Fruit fly (Drosophila melanogaster) whole organism, wandering third instar larva: Measurements from ENCODE around the gene CG31230.

Experiments used
- CrebA ChIP-seq: fragments of 200-800 bp; sonication (Bioruptor generic); optimal IDR thresholded peaks from 2 replicates; lab custom pipeline; 2016; ENCODE audit warnings: missing biosample characterization, mild to moderate bottlenecking, missing genetic modification characterization, borderline replicate concordance
- Dfd ChIP-seq: fragments of >200 bp; optimal IDR thresholded peaks from 2 replicates; lab custom pipeline; 2017; ENCODE audit warnings: missing biosample characterization, missing genetic modification characterization
- Myc ChIP-seq: fragments of >200 bp; optimal IDR thresholded peaks from 2 replicates; lab custom pipeline; 2017
- br ChIP-seq: fragments of 200-800 bp; sonication (Bioruptor generic); optimal IDR thresholded peaks from 2 replicates; lab custom pipeline; 2016; ENCODE audit warnings: missing biosample characterization, missing genetic modification characterization
- fru ChIP-seq: fragments of 200-800 bp; sonication (Bioruptor generic); optimal IDR thresholded peaks from 3 replicates; lab custom pipeline; 2016; ENCODE audit warnings: missing biosample characterization, mild to moderate bottlenecking, missing genetic modification characterization
- psq ChIP-seq: fragments of 200-800 bp; sonication (Bioruptor generic); optimal IDR thresholded peaks from 3 replicates; lab custom pipeline; 2017; ENCODE audit warnings: missing biosample characterization, mild to moderate bottlenecking, missing genetic modification characterization, moderate library complexity
- woc ChIP-seq: sonication (Bioruptor generic); optimal IDR thresholded peaks from 2 replicates; lab custom pipeline; 2016; ENCODE audit warnings: missing biosample characterization, mild to moderate bottlenecking, missing genetic modification characterization

- TF ChIP-seq CrebA (no peak), fru (no peak), psq (GFP tag; lab: Kevin White, UChicago) (no peak), Myc (lab: Kevin White, UChicago) (no peak), br (GFP tag; lab: Kevin White, UChicago) (no peak), woc (no peak), Dfd (GFP tag; lab: Kevin White, UChicago) (no peak)
Measured at dm6 chr3R:18624541-18624940, 46.9 kb upstream of the CG31230 start.
